Worm (Caenorhabditis elegans): ENCODE measurements around the gene T26C5.5.
A peak's percentile ranks its signal among the peaks of the same experiment; 100 is the strongest.

The T26C5.5 gene

ce11 chrII:9285171-9286025 lies 38.9 kb upstream of the T26C5.5 start, which contains the start of gene mtrr-1:
Gene mtrr-1 (plus strand): TSS chrII:9285975.
- TF ChIP-seq snpc-4 (tag; optimal IDR thresholded peaks at IDR 0.05) (no peak), lin-13 (tag; optimal IDR thresholded peaks at IDR 0.05) (no peak), ceh-43 (GFP tag; optimal IDR thresholded peaks at IDR 0.05) (no peak), unc-120 (tag; optimal IDR thresholded peaks at IDR 0.05; ENCODE audit: poor library complexity, severe bottlenecking) (no peak), unc-39 (tag; optimal IDR thresholded peaks at IDR 0.05) (no peak), lin-32 (GFP tag; optimal IDR thresholded peaks at IDR 0.05) (no peak), pha-4 (tag; optimal IDR thresholded peaks at IDR 0.05) (no peak), sem-2 (GFP tag; optimal IDR thresholded peaks at IDR 0.05) (no peak), lsy-2 (tag; optimal IDR thresholded peaks at IDR 0.05) (peak; percentile 4), blmp-1 (tag; optimal IDR thresholded peaks at IDR 0.05) (no peak), ceh-83 (GFP tag; optimal IDR thresholded peaks at IDR 0.05) (peak; percentile 30), nhr-2 (tag; optimal IDR thresholded peaks at IDR 0.05) (no peak), elt-1 (tag; optimal IDR thresholded peaks at IDR 0.05; ENCODE audit: borderline replicate concordance, insufficient read depth) (peak; percentile 20)

- TF ChIP-seq ces-1 (GFP tag; optimal IDR thresholded peaks at IDR 0.05) (peak; percentile 8), nhr-237 (tag; optimal IDR thresholded peaks at IDR 0.05) (no peak), mep-1 (tag; optimal IDR thresholded peaks at IDR 0.05) (no peak), pha-4 (tag; optimal IDR thresholded peaks at IDR 0.05) (peak; percentile 84), ztf-11 (tag; optimal IDR thresholded peaks at IDR 0.05) (no peak), nhr-2 (tag; optimal IDR thresholded peaks at IDR 0.05) (peak; percentile 5)
Measured at ce11 chrII:9284358-9285170, 38.0 kb upstream of the T26C5.5 start.

ce11 chrII:9283668-9284357 lies 37.3 kb upstream of the T26C5.5 start:
- TF ChIP-seq ceh-83 (GFP tag; optimal IDR thresholded peaks at IDR 0.05) (no peak), hlh-1 (tag; optimal IDR thresholded peaks at IDR 0.05) (peak; percentile 85), blmp-1 (tag; optimal IDR thresholded peaks at IDR 0.05) (no peak), ces-1 (GFP tag; optimal IDR thresholded peaks at IDR 0.05) (peak; percentile 34), unc-62 (GFP tag; optimal IDR thresholded peaks at IDR 0.05) (peak; percentile 83)

DNA sequence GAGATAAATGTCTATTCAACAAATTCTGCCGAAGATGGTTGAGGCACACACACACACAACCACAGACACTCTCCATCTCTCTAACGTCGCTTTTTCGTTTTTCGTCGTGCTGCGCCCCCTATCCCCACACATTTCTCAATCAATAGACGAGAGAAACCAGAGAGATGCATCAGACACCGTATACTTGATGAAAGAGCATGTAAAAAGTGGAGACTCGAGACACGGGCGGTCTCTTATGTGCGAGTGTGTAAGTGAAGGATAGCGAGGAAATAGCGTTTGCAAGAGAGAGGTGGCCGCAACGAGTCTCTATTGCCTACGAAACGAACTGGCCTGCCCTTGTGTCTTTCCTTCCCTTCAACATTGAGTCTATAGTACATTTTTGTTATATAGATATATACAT lies 36.2 kb upstream of the T26C5.5 start:
- peak; percentile 75 for TF ChIP-seq mep-1 (tag; optimal IDR thresholded peaks at IDR 0.05)
- TF ChIP-seq ham-2 (GFP tag; optimal IDR thresholded peaks at IDR 0.05), result peak; percentile 58
- peak; percentile 75 for TF ChIP-seq ceh-39 (tag; optimal IDR thresholded peaks at IDR 0.05)
- no peak for TF ChIP-seq ceh-83 (GFP tag; optimal IDR thresholded peaks at IDR 0.05)
- TF ChIP-seq hlh-1 (tag; optimal IDR thresholded peaks at IDR 0.05), result peak; percentile 78
- no peak for TF ChIP-seq snpc-4 (tag; optimal IDR thresholded peaks at IDR 0.05)
- no peak for TF ChIP-seq unc-39 (tag; optimal IDR thresholded peaks at IDR 0.05)
- no peak for TF ChIP-seq zip-8 (tag; optimal IDR thresholded peaks at IDR 0.05)
- peak; percentile 50 for TF ChIP-seq cnd-1 (tag; optimal IDR thresholded peaks at IDR 0.05)
- TF ChIP-seq nhr-237 (tag; optimal IDR thresholded peaks at IDR 0.05), result peak; percentile 85
- peak; percentile 78 for TF ChIP-seq mls-2 (tag; optimal IDR thresholded peaks at IDR 0.05)
- TF ChIP-seq ces-1 (GFP tag; optimal IDR thresholded peaks at IDR 0.05), result peak; percentile 87
- no peak for TF ChIP-seq tbx-8 (GFP tag; optimal IDR thresholded peaks at IDR 0.05)
- no peak for TF ChIP-seq sem-2 (GFP tag; optimal IDR thresholded peaks at IDR 0.05)
- no peak for TF ChIP-seq lin-32 (GFP tag; optimal IDR thresholded peaks at IDR 0.05)
- no peak for TF ChIP-seq blmp-1 (tag; optimal IDR thresholded peaks at IDR 0.05)
- peak; percentile 20 for TF ChIP-seq ztf-11 (tag; optimal IDR thresholded peaks at IDR 0.05)
- no peak for TF ChIP-seq M03D4.4 (tag; optimal IDR thresholded peaks at IDR 0.05)
- TF ChIP-seq sptf-1 (tag; optimal IDR thresholded peaks at IDR 0.05), result peak; percentile 53
- TF ChIP-seq lsy-2 (tag; optimal IDR thresholded peaks at IDR 0.05), result peak; percentile 82
- no peak for TF ChIP-seq mab-5 (tag; optimal IDR thresholded peaks at IDR 0.05)
- TF ChIP-seq elt-3 (tag; optimal IDR thresholded peaks at IDR 0.05), result peak; percentile 2
- TF ChIP-seq unc-120 (tag; optimal IDR thresholded peaks at IDR 0.05; ENCODE audit: poor library complexity, severe bottlenecking), result peak; percentile 67
- peak; percentile 53 for TF ChIP-seq nhr-2 (tag; optimal IDR thresholded peaks at IDR 0.05)
- no peak for TF ChIP-seq flh-1 (GFP tag; optimal IDR thresholded peaks at IDR 0.05)
- no peak for TF ChIP-seq bed-3 (GFP tag; optimal IDR thresholded peaks at IDR 0.05)
- TF ChIP-seq pha-4 (tag; optimal IDR thresholded peaks at IDR 0.05), result peak; percentile 91
- peak; percentile 65 for TF ChIP-seq drap-1 (GFP tag; optimal IDR thresholded peaks at IDR 0.05)
- peak; percentile 77 for TF ChIP-seq unc-62 (GFP tag; optimal IDR thresholded peaks at IDR 0.05)
- no peak for TF ChIP-seq nhr-28 (tag; optimal IDR thresholded peaks at IDR 0.05)
- no peak for TF ChIP-seq nhr-12 (tag; optimal IDR thresholded peaks at IDR 0.05)
- no peak for TF ChIP-seq ceh-43 (GFP tag; optimal IDR thresholded peaks at IDR 0.05)
- TF ChIP-seq lin-13 (tag; optimal IDR thresholded peaks at IDR 0.05), result peak; percentile 21
- no peak for TF ChIP-seq elt-1 (tag; optimal IDR thresholded peaks at IDR 0.05; ENCODE audit: borderline replicate concordance, insufficient read depth)
- no peak for TF ChIP-seq nhr-76 (tag; optimal IDR thresholded peaks at IDR 0.05)
